Worm (Caenorhabditis elegans) whole organism, young adult: ENCODE results near the gene F26F2.11.
"Not testable (repeated sequence)": the region's sequence is repeated elsewhere in the genome, so short reads cannot be mapped to it uniquely, and the experiment has no call there.

Experiments
- F10E7.11 ChIP-seq: sonication (generic microtip); optimal IDR thresholded peaks from 2 replicates; lab custom pipeline; 2017; ENCODE audit warnings: mild to moderate bottlenecking, missing genetic modification characterization, moderate library complexity, missing compliant biosample characterization
- F22D6.2 ChIP-seq: sonication (generic microtip); optimal IDR thresholded peaks from 2 replicates; lab custom pipeline; 2016; ENCODE audit warnings: mild to moderate bottlenecking, missing genetic modification characterization, missing compliant biosample characterization
- F57C9.4 ChIP-seq: sonication (generic microtip); optimal IDR thresholded peaks from 2 replicates; lab custom pipeline; 2017; ENCODE audit warnings: mild to moderate bottlenecking, missing genetic modification characterization, missing compliant biosample characterization
- T07F8.4 ChIP-seq: sonication (generic microtip); optimal IDR thresholded peaks from 2 replicates; lab custom pipeline; 2016; ENCODE audit warnings: mild to moderate bottlenecking, missing genetic modification characterization, moderate library complexity, missing compliant biosample characterization
- Y56A3A.18 ChIP-seq: fragments of 200-800 bp; sonication (Bioruptor generic); IDR thresholded peaks from 2 replicates; pipeline ENCODE4 v1.3.6; 2022; ENCODE audit warnings: missing genetic modification reagents, missing genetic modification characterization, missing compliant biosample characterization
- Y79H2A.3 ChIP-seq: fragments of 200-800 bp; sonication (Bioruptor generic); conservative IDR thresholded peaks from 2 replicates; pipeline ENCODE4 v1.3.6; 2022; ENCODE audit warnings: missing genetic modification reagents, missing genetic modification characterization, missing compliant biosample characterization
- Y95B8A.8 ChIP-seq: fragments of 200-800 bp; sonication (Bioruptor generic); IDR thresholded peaks from 2 replicates; pipeline ENCODE4 v1.3.6; 2022; ENCODE audit warnings: missing genetic modification reagents, missing genetic modification characterization, missing compliant biosample characterization
- ZK185.1 ChIP-seq: sonication (generic microtip); optimal IDR thresholded peaks from 2 replicates; lab custom pipeline; 2016; ENCODE audit warnings: mild to moderate bottlenecking, missing genetic modification characterization, missing compliant biosample characterization; ENCODE audit not compliant: poor library complexity, severe bottlenecking
- athp-1 ChIP-seq: sonication (generic microtip); optimal IDR thresholded peaks from 2 replicates; lab custom pipeline; 2017; ENCODE audit warnings: mild to moderate bottlenecking, missing genetic modification characterization, missing compliant biosample characterization
- attf-3 ChIP-seq: fragments of 200-800 bp; sonication (Bioruptor generic); conservative IDR thresholded peaks from 2 replicates; pipeline ENCODE4 v1.3.6; 2022; ENCODE audit warnings: missing genetic modification reagents, missing genetic modification characterization, missing compliant biosample characterization
- ccch-3 ChIP-seq: fragments of 200-800 bp; sonication (Bioruptor generic); optimal IDR thresholded peaks from 2 replicates; lab custom pipeline; 2018; ENCODE audit warnings: mild to moderate bottlenecking, missing genetic modification characterization, missing compliant biosample characterization
- ceh-27 ChIP-seq: fragments of 200-800 bp; sonication (Bioruptor generic); optimal IDR thresholded peaks from 2 replicates; lab custom pipeline; 2018; ENCODE audit warnings: mild to moderate bottlenecking, missing genetic modification characterization, moderate library complexity, missing compliant biosample characterization
- ceh-58 ChIP-seq: fragments of 200-800 bp; sonication (Bioruptor generic); IDR thresholded peaks from 2 replicates; pipeline ENCODE4 v1.3.6; 2022; ENCODE audit warnings: missing genetic modification characterization, missing compliant biosample characterization
- chd-7 ChIP-seq: sonication (generic microtip); optimal IDR thresholded peaks from 2 replicates; lab custom pipeline; 2016; ENCODE audit warnings: mild to moderate bottlenecking, missing genetic modification characterization, moderate library complexity, missing compliant biosample characterization
- die-1 ChIP-seq: sonication (generic microtip); optimal IDR thresholded peaks from 2 replicates; lab custom pipeline; 2016; ENCODE audit warnings: missing genotype, mild to moderate bottlenecking, missing genetic modification characterization, missing compliant biosample characterization
- dpl-1 ChIP-seq: fragments of 150-350 bp; optimal IDR thresholded peaks from 2 replicates; lab custom pipeline; 2014; ENCODE audit warnings: missing biosample characterization, missing genetic modification reagents, missing genetic modification characterization
- ets-4 ChIP-seq: fragments of 200-800 bp; sonication (Bioruptor generic); optimal IDR thresholded peaks from 2 replicates; lab custom pipeline; 2018; ENCODE audit warnings: mild to moderate bottlenecking, missing genetic modification characterization, missing compliant biosample characterization
- him-1 ChIP-seq: sonication (generic microtip); optimal IDR thresholded peaks from 2 replicates; lab custom pipeline; 2016; ENCODE audit warnings: missing genotype, missing genetic modification reagents, missing genetic modification characterization, missing compliant biosample characterization
- hrde-1 ChIP-seq: sonication (generic microtip); optimal IDR thresholded peaks from 2 replicates; lab custom pipeline; 2016; ENCODE audit warnings: missing genetic modification characterization, mild to moderate bottlenecking, missing compliant biosample characterization, moderate library complexity, missing genotype, missing genetic modification reagents, borderline replicate concordance
- lin-26 ChIP-seq: fragments of 200-800 bp; sonication (Bioruptor generic); IDR thresholded peaks from 2 replicates; pipeline ENCODE4 v1.3.6; 2022; ENCODE audit warnings: missing genetic modification reagents, missing genetic modification characterization, missing compliant biosample characterization
- lin-40 ChIP-seq: sonication (generic microtip); optimal IDR thresholded peaks from 2 replicates; lab custom pipeline; 2016; ENCODE audit warnings: missing genetic modification characterization, mild to moderate bottlenecking, missing compliant biosample characterization, missing genotype, missing genetic modification reagents
- mcd-1 ChIP-seq: fragments of 200-800 bp; sonication (Bioruptor generic); IDR thresholded peaks from 2 replicates; pipeline ENCODE4 v1.3.6; 2022; ENCODE audit warnings: missing genetic modification reagents, missing genetic modification characterization, missing compliant biosample characterization
- mxl-1 ChIP-seq: sonication (generic microtip); optimal IDR thresholded peaks from 2 replicates; lab custom pipeline; 2016; ENCODE audit warnings: missing genetic modification characterization, missing compliant biosample characterization
- nhr-80 ChIP-seq: sonication (generic microtip); optimal IDR thresholded peaks from 2 replicates; lab custom pipeline; 2016; ENCODE audit warnings: missing genetic modification characterization, missing compliant biosample characterization
- pha-4 ChIP-seq: fragments of 150-350 bp; sonication (generic microtip); optimal IDR thresholded peaks from 2 replicates; lab custom pipeline; 2014; ENCODE audit warnings: missing biosample characterization, missing genetic modification reagents, missing genetic modification characterization
- rcor-1 ChIP-seq: fragments of 200-800 bp; sonication (Bioruptor generic); IDR thresholded peaks from 2 replicates; pipeline ENCODE4 v1.3.6; 2022; ENCODE audit warnings: missing genetic modification reagents, missing genetic modification characterization, missing compliant biosample characterization
- rpc-1 ChIP-seq, 2 experiments: fragments of 150-350 bp in 1 of 2; sonication (generic microtip) in 1 of 2; optimal IDR thresholded peaks; 2 replicates each; lab custom pipeline; 2014 to 2018; ENCODE audit warnings: missing biosample characterization in 1 of 2, missing genetic modification characterization in 1 of 2, missing genetic modification reagents in 1 of 2, missing genotype in 1 of 2
- sdz-38 ChIP-seq: sonication (generic microtip); optimal IDR thresholded peaks from 2 replicates; lab custom pipeline; 2016; ENCODE audit warnings: missing genotype, missing genetic modification characterization, missing compliant biosample characterization
- snpc-3.4 ChIP-seq: sonication (generic microtip); optimal IDR thresholded peaks from 2 replicates; lab custom pipeline; 2017; ENCODE audit warnings: missing genetic modification characterization, mild to moderate bottlenecking, missing compliant biosample characterization, antibody characterized with exemption, moderate library complexity, missing genotype, missing genetic modification reagents
- somi-1 ChIP-seq: fragments of 200-800 bp; sonication (Bioruptor generic); optimal IDR thresholded peaks from 2 replicates; lab custom pipeline; 2018; ENCODE audit warnings: mild to moderate bottlenecking, missing genetic modification characterization, missing compliant biosample characterization
- sptf-2 ChIP-seq: fragments of 200-800 bp; sonication (Bioruptor generic); optimal IDR thresholded peaks from 2 replicates; lab custom pipeline; 2018; ENCODE audit warnings: mild to moderate bottlenecking, missing genetic modification characterization, missing compliant biosample characterization
- tbx-9 ChIP-seq: sonication (generic microtip); optimal IDR thresholded peaks from 2 replicates; lab custom pipeline; 2016; ENCODE audit warnings: borderline replicate concordance, missing genetic modification characterization, inconsistent platforms, missing compliant biosample characterization
- ztf-22 ChIP-seq: fragments of 200-800 bp; sonication (Bioruptor generic); optimal IDR thresholded peaks from 2 replicates; lab custom pipeline; 2018; ENCODE audit warnings: mild to moderate bottlenecking, missing genetic modification characterization, moderate library complexity, missing compliant biosample characterization
- ztf-25 ChIP-seq: fragments of 200-800 bp; sonication (Bioruptor generic); IDR thresholded peaks from 2 replicates; pipeline ENCODE4 v1.3.6; 2022; ENCODE audit warnings: missing genetic modification reagents, missing genetic modification characterization, missing compliant biosample characterization
- ztf-3 ChIP-seq: fragments of 200-800 bp; sonication (Bioruptor generic); optimal IDR thresholded peaks from 2 replicates; lab custom pipeline; 2018; ENCODE audit warnings: mild to moderate bottlenecking, missing genetic modification characterization, missing compliant biosample characterization

Gene F26F2.11

ce11 chrV:20579534-20579933 lies 16.0 kb downstream of the F26F2.11 start, which contains the start of gene F26F2.8:
F26F2.8 (plus strand) TSS chrV:20579546.
- TF ChIP-seq athp-1 (no peak), somi-1 (no peak), ceh-27 (no peak), snpc-3.4 (tag; lab: Kevin White, UChicago) (no peak), nhr-80 (no peak)

ce11 chrV:20574872-20575271 lies 20.7 kb downstream of the F26F2.11 start:
- TF ChIP-seq sptf-2 (GFP tag; lab: Kevin White, UChicago) (no peak), ztf-22 (GFP tag; lab: Kevin White, UChicago) (no peak), lin-26 (GFP tag; lab: Robert Waterston, UW) (no peak)
- TF ChIP-seq, all 124 proteins: peak for 0

ce11 chrV:20574314-20574713 lies 21.2 kb downstream of the F26F2.11 start, which contains the start of gene clec-263:
clec-263 (plus strand) TSS chrV:20574614.
- TF ChIP-seq rcor-1 (GFP tag; lab: Robert Waterston, UW): no peak
- TF ChIP-seq F22D6.2: no peak
- no peak for TF ChIP-seq Y95B8A.8 (GFP tag; lab: Robert Waterston, UW)
- TF ChIP-seq rpc-1 (optimal IDR thresholded peaks at IDR 0.05; lab: Kevin White, UChicago): no peak
- TF ChIP-seq rpc-1 (tag; optimal IDR thresholded peaks at IDR 0.05; lab: Kevin White, UChicago): no peak
- no peak for TF ChIP-seq ztf-3 (GFP tag; lab: Kevin White, UChicago)
- no peak for TF ChIP-seq Y79H2A.3 (GFP tag; lab: Robert Waterston, UW)
- TF ChIP-seq hrde-1 (tag; lab: Kevin White, UChicago): no peak
- TF ChIP-seq lin-40 (tag; lab: Kevin White, UChicago): no peak
- TF ChIP-seq die-1: no peak
- no peak for TF ChIP-seq ceh-58
- TF ChIP-seq dpl-1 (GFP tag; lab: Kevin White, UChicago): no peak
- no peak for TF ChIP-seq Y56A3A.18 (GFP tag; lab: Robert Waterston, UW)
- TF ChIP-seq chd-7 (tag; lab: Kevin White, UChicago): no peak
- no peak for TF ChIP-seq nhr-80
- TF ChIP-seq him-1 (tag; lab: Kevin White, UChicago): no peak

- no peak for TF ChIP-seq ZK185.1 (tag; lab: Kevin White, UChicago)
- TF ChIP-seq die-1: no peak
- TF ChIP-seq attf-3 (GFP tag; lab: Robert Waterston, UW): no peak
- TF ChIP-seq Y79H2A.3 (GFP tag; lab: Robert Waterston, UW): no peak
- TF ChIP-seq ztf-25 (GFP tag; lab: Robert Waterston, UW): no peak
- TF ChIP-seq T07F8.4 (tag; lab: Kevin White, UChicago): no peak
- TF ChIP-seq pha-4 (tag; lab: Kevin White, UChicago): no peak
- no peak for TF ChIP-seq mxl-1 (tag; lab: Kevin White, UChicago)
- no peak for TF ChIP-seq ccch-3 (GFP tag; lab: Kevin White, UChicago)
- no peak for TF ChIP-seq chd-7 (tag; lab: Kevin White, UChicago)
- TF ChIP-seq tbx-9: no peak
- no peak for TF ChIP-seq sdz-38
- TF ChIP-seq lin-40 (tag; lab: Kevin White, UChicago): no peak
- TF ChIP-seq F57C9.4 (tag; lab: Kevin White, UChicago): no peak
These were observed 22.2 kb downstream of the F26F2.11 start, which contains the start of gene F26F2.5 for ce11 chrV:20573392-20573791. F26F2.5 (plus strand) TSS chrV:20573692.

ce11 chrV:20568995-20569394 lies 26.6 kb downstream of the F26F2.11 start, which contains the start of gene F26F2.4:
F26F2.4 (plus strand) TSS chrV:20569295.
- not testable (repeated sequence) for TF ChIP-seq ets-4 (GFP tag; lab: Kevin White, UChicago); mcd-1; F10E7.11 (tag; lab: Kevin White, UChicago)
